Worm (Caenorhabditis elegans): ENCODE data around the gene C06C3.3.

The C06C3.3 gene

DNA sequence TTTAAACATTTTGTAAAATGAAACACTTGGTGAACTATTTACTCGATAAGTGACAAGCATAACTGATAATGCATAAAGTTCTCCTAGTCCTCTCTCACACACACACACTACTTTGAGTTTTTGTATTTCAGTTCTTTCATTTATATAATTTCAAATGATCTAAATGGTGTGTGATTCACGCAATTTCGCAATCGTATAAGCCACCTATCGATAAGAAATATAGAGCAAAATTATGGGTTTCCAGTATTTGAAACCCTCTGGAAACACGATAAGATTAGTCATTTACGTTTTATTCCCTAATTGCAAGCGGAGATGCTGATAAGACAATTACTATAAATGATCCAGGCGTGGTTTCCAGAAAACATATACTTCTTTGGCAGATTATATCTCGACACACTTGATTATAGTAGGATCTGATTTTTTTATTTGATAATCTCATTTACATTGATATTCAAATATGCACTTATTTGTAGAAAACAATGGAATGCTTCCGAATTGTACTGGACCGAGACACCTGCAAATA lies 39.9 kb upstream of the C06C3.3 start, which contains the start of gene arrd-3:
TSS of gene arrd-3 (plus strand) at position 473 of the 523 bp plus-strand sequence.
- TF ChIP-seq madf-2 (tag; optimal IDR thresholded peaks at IDR 0.05) (no peak), syd-9 (tag; optimal IDR thresholded peaks at IDR 0.05) (no peak), gmeb-2 (tag; optimal IDR thresholded peaks at IDR 0.05) (no peak), ceh-24 (tag; optimal IDR thresholded peaks at IDR 0.05) (no peak), nhr-232 (tag; optimal IDR thresholded peaks at IDR 0.05) (no peak), ceh-18 (tag; optimal IDR thresholded peaks at IDR 0.05) (no peak), fkh-6 (tag; optimal IDR thresholded peaks at IDR 0.05) (no peak), elt-4 (tag; optimal IDR thresholded peaks at IDR 0.05) (no peak)

- TF ChIP-seq tbx-2 (tag; optimal IDR thresholded peaks at IDR 0.05) (no peak), sox-2 (GFP tag; IDR thresholded peaks at IDR 0.05) (no peak), che-1 (tag; optimal IDR thresholded peaks at IDR 0.05) (no peak), unc-86 (tag; optimal IDR thresholded peaks at IDR 0.05) (no peak), unc-3 (GFP tag; conservative IDR thresholded peaks at IDR 0.05) (no peak), unc-3 (tag; optimal IDR thresholded peaks at IDR 0.05) (no peak), unc-42 (tag; optimal IDR thresholded peaks at IDR 0.05) (no peak), C08G9.2 (tag; optimal IDR thresholded peaks at IDR 0.05) (no peak), T23F11.4 (GFP tag; optimal IDR thresholded peaks at IDR 0.05) (no peak), ceh-24 (tag; optimal IDR thresholded peaks at IDR 0.05) (no peak), syd-9 (tag; optimal IDR thresholded peaks at IDR 0.05) (no peak), elt-2 (tag; optimal IDR thresholded peaks at IDR 0.05) (no peak)
Observed at ce11 chrII:9411497-9411896, 39.2 kb upstream of the C06C3.3 start, which contains the start of gene M176.9. Gene M176.9 (minus strand): TSS chrII:9411597.

ce11 chrII:9407469-9407868 lies 35.2 kb upstream of the C06C3.3 start, which contains the start of gene arrd-2:
Gene arrd-2 (plus strand): TSS chrII:9407769.
- TF ChIP-seq lin-11 (tag; optimal IDR thresholded peaks at IDR 0.05) (no peak), dve-1 (tag; optimal IDR thresholded peaks at IDR 0.05) (no peak), ref-2 (tag; optimal IDR thresholded peaks at IDR 0.05) (no peak), ceh-19 (GFP tag; optimal IDR thresholded peaks at IDR 0.05) (no peak), eyg-1 (tag; optimal IDR thresholded peaks at IDR 0.05) (no peak), npax-4 (tag; optimal IDR thresholded peaks at IDR 0.05) (no peak), rnt-1 (tag; optimal IDR thresholded peaks at IDR 0.05) (no peak), hlh-13 (GFP tag; optimal IDR thresholded peaks at IDR 0.05) (no peak), che-1 (tag; optimal IDR thresholded peaks at IDR 0.05) (no peak)

- TF ChIP-seq hlh-13 (GFP tag; optimal IDR thresholded peaks at IDR 0.05) (no peak), ceh-6 (GFP tag; optimal IDR thresholded peaks at IDR 0.05) (no peak), ets-4 (tag; optimal IDR thresholded peaks at IDR 0.05) (no peak), ceh-48 (tag; optimal IDR thresholded peaks at IDR 0.05) (no peak), ceh-34 (tag; optimal IDR thresholded peaks at IDR 0.05) (no peak), C08G9.2 (tag; optimal IDR thresholded peaks at IDR 0.05) (no peak), che-1 (tag; optimal IDR thresholded peaks at IDR 0.05) (no peak), ceh-19 (GFP tag; optimal IDR thresholded peaks at IDR 0.05) (no peak), tbx-7 (tag; optimal IDR thresholded peaks at IDR 0.05) (no peak)
Observed at ce11 chrII:9407020-9407419, 34.7 kb upstream of the C06C3.3 start, which contains the start of gene mpz-6. Gene mpz-6 (minus strand): TSS chrII:9407120.

- TF ChIP-seq sox-2 (GFP tag; IDR thresholded peaks at IDR 0.05) (no peak), mec-3 (tag; optimal IDR thresholded peaks at IDR 0.05; ENCODE audit: borderline replicate concordance) (no peak), K02D7.2 (tag; optimal IDR thresholded peaks at IDR 0.05) (no peak), dve-1 (tag; optimal IDR thresholded peaks at IDR 0.05) (no peak), odd-2 (tag; optimal IDR thresholded peaks at IDR 0.05) (no peak), ceh-45 (GFP tag; IDR thresholded peaks at IDR 0.05) (no peak), ama-1 (optimal IDR thresholded peaks at IDR 0.05) (no peak)
Observed at ce11 chrII:9403846-9404245, 31.6 kb upstream of the C06C3.3 start, which contains the start of gene Y51B9A.5. Gene Y51B9A.5 (plus strand): TSS chrII:9404146.
